Fruit fly (Drosophila melanogaster): Measurements from ENCODE around the gene bnk.

DNA sequence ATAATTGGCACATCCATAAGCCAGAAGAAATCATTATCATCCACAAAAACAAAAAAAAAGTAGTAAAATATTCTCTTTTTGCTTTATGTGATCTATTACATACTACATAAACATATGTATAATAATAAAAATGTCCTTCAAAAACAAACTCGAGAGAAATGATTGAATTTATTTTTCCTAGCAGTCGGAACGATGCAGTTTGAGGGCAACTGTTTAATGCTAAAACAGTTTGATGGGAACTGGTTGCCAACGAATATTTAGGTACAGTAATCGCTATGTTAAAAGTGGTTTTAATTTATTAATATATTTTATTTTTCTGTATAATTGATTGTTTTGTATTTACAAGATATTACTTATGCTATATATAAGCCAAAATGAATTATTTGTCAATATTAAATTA, 38.0 kb downstream of the bnk start:
- TF ChIP-seq Hnf4 (GFP tag; optimal IDR thresholded peaks at IDR 0.05) (no peak), jim (GFP tag; optimal IDR thresholded peaks at IDR 0.05) (no peak), Hr78 (GFP tag; optimal IDR thresholded peaks at IDR 0.05) (no peak), pan (optimal IDR thresholded peaks at IDR 0.05) (no peak), psq (GFP tag; optimal IDR thresholded peaks at IDR 0.05) (no peak), h (GFP tag; optimal IDR thresholded peaks at IDR 0.05) (no peak), CrebA (GFP tag; optimal IDR thresholded peaks at IDR 0.05; ENCODE audit: borderline replicate concordance) (no peak), Abd-B (GFP tag; optimal IDR thresholded peaks at IDR 0.05) (no peak), CG32264 (GFP tag; optimal IDR thresholded peaks at IDR 0.05) (no peak), lola (GFP tag; optimal IDR thresholded peaks at IDR 0.05) (no peak), br (GFP tag; optimal IDR thresholded peaks at IDR 0.05) (no peak), usp (GFP tag; optimal IDR thresholded peaks at IDR 0.05) (no peak), Hr83 (GFP tag; optimal IDR thresholded peaks at IDR 0.05; ENCODE audit: poor library complexity, severe bottlenecking) (no peak)
